Worm (Caenorhabditis elegans): ENCODE results near the gene cyh-1.

DNA sequence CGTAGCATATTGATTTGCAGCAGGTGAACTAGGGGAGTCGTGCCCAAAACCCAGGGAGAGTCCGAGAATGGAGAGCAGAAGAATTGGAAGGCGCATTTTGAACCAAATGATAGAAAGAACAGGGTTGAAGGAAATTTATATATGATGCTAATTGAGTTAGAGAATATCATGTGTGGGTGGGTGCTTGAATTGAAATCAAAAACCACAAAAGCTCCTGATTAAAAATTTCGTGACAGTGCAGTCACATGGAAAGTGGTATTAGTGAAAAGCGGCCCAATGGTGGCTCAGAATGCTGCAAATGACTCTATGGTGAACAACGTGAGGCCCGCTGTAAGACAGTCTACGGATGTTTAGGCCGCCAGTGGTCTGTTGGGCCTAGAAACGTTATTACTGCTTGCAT lies 43.2 kb upstream of the cyh-1 start, which contains the start of gene C16C8.8:
- TF ChIP-seq ama-1 (optimal IDR thresholded peaks at IDR 0.05) (no peak), tbx-37 (GFP tag; conservative IDR thresholded peaks at IDR 0.05) (no peak), tra-4 (tag; optimal IDR thresholded peaks at IDR 0.05) (no peak), F13C5.2 (tag; optimal IDR thresholded peaks at IDR 0.05) (no peak), hmbx-1 (tag; optimal IDR thresholded peaks at IDR 0.05) (no peak), ceh-36 (tag; optimal IDR thresholded peaks at IDR 0.05) (no peak)
